Worm (Caenorhabditis elegans) whole organism, L2 larva: ENCODE results near the gene unc-93.
A peak's percentile ranks its signal among the peaks of the same experiment; 100 is the strongest.

Experiments
- R02D3.7 ChIP-seq: fragments of 150-350 bp; optimal IDR thresholded peaks from 2 replicates; lab custom pipeline; 2014; ENCODE audit warnings: missing biosample characterization, missing genetic modification characterization
- ZK546.5 ChIP-seq: sonication (generic microtip); optimal IDR thresholded peaks from 2 replicates; lab custom pipeline; 2017; ENCODE audit warnings: missing biosample characterization, missing genetic modification characterization
- ama-1 ChIP-seq: fragments of 150-350 bp; optimal IDR thresholded peaks from 2 replicates; lab custom pipeline; 2018; ENCODE audit warnings: inconsistent platforms
- ceh-82 ChIP-seq: fragments of 150-350 bp; optimal IDR thresholded peaks from 2 replicates; lab custom pipeline; 2014; ENCODE audit warnings: missing biosample characterization, missing genetic modification characterization
- fos-1 ChIP-seq: fragments of 150-350 bp; optimal IDR thresholded peaks from 2 replicates; lab custom pipeline; 2014; ENCODE audit warnings: missing biosample characterization, missing genetic modification characterization
- lin-11 ChIP-seq: fragments of 150-350 bp; sonication (generic microtip); optimal IDR thresholded peaks from 2 replicates; lab custom pipeline; 2014; ENCODE audit warnings: missing biosample characterization, missing genetic modification characterization, inconsistent platforms, mixed read lengths
- nhr-11 ChIP-seq: fragments of 150-350 bp; optimal IDR thresholded peaks from 2 replicates; lab custom pipeline; 2014; ENCODE audit warnings: missing biosample characterization, missing genetic modification characterization
- nhr-23 ChIP-seq: fragments of 150-350 bp; optimal IDR thresholded peaks from 2 replicates; lab custom pipeline; 2014; ENCODE audit warnings: missing biosample characterization, missing genetic modification reagents, missing genetic modification characterization
- sma-3 ChIP-seq: sonication (generic microtip); optimal IDR thresholded peaks from 2 replicates; lab custom pipeline; 2016; ENCODE audit warnings: missing genetic modification reagents, missing genetic modification characterization, missing compliant biosample characterization
- unc-62 ChIP-seq: fragments of 150-350 bp; optimal IDR thresholded peaks from 2 replicates; lab custom pipeline; 2014; ENCODE audit warnings: missing biosample characterization, missing genetic modification reagents, missing genetic modification characterization

- no peak for TF ChIP-seq unc-62 (GFP tag; lab: Kevin White, UChicago)
- TF ChIP-seq ZK546.5 (tag; lab: Kevin White, UChicago): no peak
- no peak for TF ChIP-seq nhr-23 (tag; lab: Kevin White, UChicago)
- no peak for TF ChIP-seq R02D3.7 (tag; lab: Kevin White, UChicago)
- peak; percentile 38 for TF ChIP-seq fos-1
- TF ChIP-seq sma-3 (GFP tag; lab: Kevin White, UChicago): no peak
- TF ChIP-seq ceh-82 (tag; lab: Kevin White, UChicago): no peak
- TF ChIP-seq lin-11: no peak
- TF ChIP-seq ama-1 (lab: Kevin White, UChicago): no peak
- no peak for TF ChIP-seq nhr-11 (tag; lab: Kevin White, UChicago)
Observed at ce11 chrIII:3619621-3620261, 24.4 kb upstream of the unc-93 start.
